Fruit fly (Drosophila melanogaster) whole organism, pupa: ENCODE data around the gene CG12645.
A peak's percentile ranks its signal among the peaks of the same experiment; 100 is the strongest.

Source experiments
- CG13204 ChIP-seq: fragments of 200-800 bp; sonication (Bioruptor generic); optimal IDR thresholded peaks from 2 replicates; lab custom pipeline; 2018; ENCODE audit warnings: missing biosample characterization, mild to moderate bottlenecking, missing genetic modification characterization, moderate library complexity
- CG14655 ChIP-seq: fragments of 200-800 bp; sonication (Bioruptor generic); optimal IDR thresholded peaks from 3 replicates; lab custom pipeline; 2017; ENCODE audit warnings: mild to moderate bottlenecking, missing biosample characterization, missing genetic modification reagents, missing genetic modification characterization
- CG4496 ChIP-seq: fragments of 200-800 bp; sonication (Bioruptor generic); IDR thresholded peaks from 3 replicates; pipeline ENCODE4 v1.3.6; 2022; ENCODE audit warnings: missing biosample characterization, missing genetic modification characterization
- Ets98B ChIP-seq: fragments of 200-800 bp; sonication (Bioruptor generic); IDR thresholded peaks from 2 replicates; pipeline ENCODE4 v1.3.6; 2022; ENCODE audit warnings: missing biosample characterization, missing genetic modification characterization

dm6 chrX:10137587-10137986, 15.8 kb upstream of the CG12645 start:
- TF ChIP-seq CG13204 (GFP tag; lab: Kevin White, UChicago): no peak
- TF ChIP-seq CG14655: peak; percentile 26
- no peak for TF ChIP-seq Ets98B (GFP tag; lab: Robert Waterston, UW)
- TF ChIP-seq CG4496 (GFP tag; lab: Robert Waterston, UW): no peak
